Worm (Caenorhabditis elegans) whole organism, L2 larva: ENCODE results near the gene Y22D7AR.6.

Source experiments
- blmp-1 ChIP-seq: sonication (generic microtip); optimal IDR thresholded peaks from 2 replicates; lab custom pipeline; 2017; ENCODE audit warnings: missing genetic modification characterization, mild to moderate bottlenecking, missing compliant biosample characterization, antibody characterized with exemption, moderate library complexity; ENCODE audit not compliant: insufficient read depth
- egl-27 ChIP-seq: sonication (generic microtip); optimal IDR thresholded peaks from 3 replicates; lab custom pipeline; 2017; ENCODE audit warnings: missing biosample characterization, missing genetic modification reagents, missing genetic modification characterization
- elt-3 ChIP-seq: sonication (generic microtip); optimal IDR thresholded peaks from 2 replicates; lab custom pipeline; 2017; ENCODE audit warnings: missing biosample characterization, missing genetic modification characterization
- lin-13 ChIP-seq: fragments of 150-350 bp; optimal IDR thresholded peaks from 2 replicates; lab custom pipeline; 2014; ENCODE audit warnings: missing biosample characterization, missing genetic modification reagents, missing genetic modification characterization
- lsy-2 ChIP-seq, 2 experiments: fragments of 150-350 bp in 1 of 2; sonication (generic microtip) in 1 of 2; optimal IDR thresholded peaks; 2 replicates each; lab custom pipeline; 2014 to 2017; ENCODE audit warnings: missing biosample characterization in 2 of 2, missing genetic modification characterization in 2 of 2
- nhr-11 ChIP-seq: fragments of 150-350 bp; optimal IDR thresholded peaks from 2 replicates; lab custom pipeline; 2014; ENCODE audit warnings: missing biosample characterization, missing genetic modification characterization
- nhr-6 ChIP-seq: fragments of 150-350 bp; optimal IDR thresholded peaks from 2 replicates; lab custom pipeline; 2014; ENCODE audit warnings: missing biosample characterization, missing genetic modification characterization
- skn-1 ChIP-seq: sonication (generic microtip); optimal IDR thresholded peaks from 2 replicates; lab custom pipeline; 2017; ENCODE audit warnings: missing biosample characterization, missing genetic modification characterization
- unc-39 ChIP-seq: fragments of 150-350 bp; optimal IDR thresholded peaks from 2 replicates; lab custom pipeline; 2014; ENCODE audit warnings: missing biosample characterization, missing genetic modification characterization
- zag-1 ChIP-seq: fragments of 150-350 bp; optimal IDR thresholded peaks from 2 replicates; lab custom pipeline; 2014; ENCODE audit warnings: missing biosample characterization, missing genetic modification characterization

DNA sequence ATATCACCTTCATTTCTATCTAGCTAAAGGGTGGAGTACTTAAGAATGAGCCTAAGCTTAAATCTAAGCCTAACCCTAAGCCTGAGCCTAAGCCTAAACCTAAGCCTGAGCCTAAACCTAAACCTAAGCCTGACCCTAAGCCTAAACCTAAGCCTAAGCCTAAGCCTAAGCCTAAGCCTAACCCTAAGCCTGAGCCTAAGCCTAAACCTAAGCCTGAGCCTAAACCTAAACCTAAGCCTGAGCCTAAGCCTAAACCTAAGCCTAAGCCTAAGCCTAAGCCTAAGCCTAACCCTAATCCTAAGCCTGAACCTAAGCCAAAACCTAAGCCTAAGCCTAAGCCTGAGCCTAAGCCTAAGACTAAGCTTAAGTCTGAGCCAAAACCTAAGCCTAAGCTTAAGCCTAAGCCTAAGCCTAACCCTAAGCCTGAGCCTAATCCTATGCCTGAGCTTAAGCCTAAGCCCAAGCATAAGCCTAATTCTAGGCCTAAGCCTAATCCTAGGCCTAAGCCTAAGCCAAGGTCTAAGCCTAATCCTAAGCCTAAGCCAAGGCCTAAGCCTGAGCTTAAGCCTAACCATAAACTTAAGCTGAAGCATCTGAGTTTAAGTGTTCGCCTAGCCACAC is 37.6 kb upstream of the Y22D7AR.6 start:
- TF ChIP-seq lin-13: no peak
- no peak for TF ChIP-seq blmp-1 (tag; lab: Kevin White, UChicago)
- TF ChIP-seq zag-1 (tag; lab: Kevin White, UChicago): no peak
- no peak for TF ChIP-seq nhr-6 (tag; lab: Kevin White, UChicago)
- TF ChIP-seq lsy-2 (tag; optimal IDR thresholded peaks at IDR 0.05; lab: Kevin White, UChicago): no peak
- TF ChIP-seq unc-39 (tag; lab: Kevin White, UChicago): no peak
- TF ChIP-seq skn-1 (tag; lab: Kevin White, UChicago): no peak
- no peak for TF ChIP-seq nhr-11 (tag; lab: Kevin White, UChicago)
- no peak for TF ChIP-seq elt-3 (tag; lab: Kevin White, UChicago)
- TF ChIP-seq egl-27: no peak
